Worm (Caenorhabditis elegans): ENCODE results near the gene lin-12.

- TF ChIP-seq unc-39 (tag; optimal IDR thresholded peaks at IDR 0.05) (no peak), unc-62 (GFP tag; optimal IDR thresholded peaks at IDR 0.05) (no peak)
Measured at ce11 chrIII:9109726-9110125, 38.5 kb upstream of the lin-12 start.
